Worm (Caenorhabditis elegans): ENCODE data around the gene scd-1.

ce11 chrX:12491138-12491537, 34.5 kb downstream of the scd-1 start:
- TF ChIP-seq ceh-82 (tag; optimal IDR thresholded peaks at IDR 0.05) = no peak
- TF ChIP-seq sma-3 (GFP tag; optimal IDR thresholded peaks at IDR 0.05) = no peak
- TF ChIP-seq alr-1 (tag; optimal IDR thresholded peaks at IDR 0.05) = no peak
- TF ChIP-seq peb-1 (tag; optimal IDR thresholded peaks at IDR 0.05) = no peak
- TF ChIP-seq ama-1 (optimal IDR thresholded peaks at IDR 0.05) = no peak
- no peak for TF ChIP-seq elt-1 (tag; optimal IDR thresholded peaks at IDR 0.05)
- TF ChIP-seq ztf-4 (tag; optimal IDR thresholded peaks at IDR 0.05) = no peak
- TF ChIP-seq nhr-6 (tag; optimal IDR thresholded peaks at IDR 0.05) = no peak
- no peak for TF ChIP-seq unc-62 (GFP tag; optimal IDR thresholded peaks at IDR 0.05)
- no peak for TF ChIP-seq unc-55 (GFP tag; optimal IDR thresholded peaks at IDR 0.05)
